Fruit fly (Drosophila melanogaster): ENCODE measurements around the gene CG15286.

- TF ChIP-seq psq (optimal IDR thresholded peaks at IDR 0.05) (no peak), Sin3A (optimal IDR thresholded peaks at IDR 0.05) (no peak), h (optimal IDR thresholded peaks at IDR 0.05) (no peak), ttk (optimal IDR thresholded peaks at IDR 0.05) (no peak), Myc (optimal IDR thresholded peaks at IDR 0.05) (no peak)
Observed at dm6 chr2L:14351441-14352127, 13.5 kb downstream of the CG15286 start, which contains the start of gene CG43052.
